Fruit fly (Drosophila melanogaster): Measurements from ENCODE around the gene Rox8.
A peak's percentile ranks its signal among the peaks of the same experiment; 100 is the strongest.

Gene Rox8

dm6 chr3R:24031019-24031824, 16.8 kb downstream of the Rox8 start (continued):
- TF ChIP-seq Spps (tag; optimal IDR thresholded peaks at IDR 0.05) (peak; percentile 3), Adf1 (GFP tag; IDR thresholded peaks at IDR 0.05) (peak; percentile 17; the same call in 1 of the 2 replicates), MTF-1 (GFP tag; optimal IDR thresholded peaks at IDR 0.05; ENCODE audit: borderline replicate concordance) (peak; percentile 9), Dfd (GFP tag; optimal IDR thresholded peaks at IDR 0.05) (no peak), gsb-n (tag; optimal IDR thresholded peaks at IDR 0.05) (peak; percentile 14), CG6689 (GFP tag; IDR thresholded peaks at IDR 0.05) (0 out of 2 replicates have a peak, but pooled peaks have one; percentile 5), dan (GFP tag; IDR thresholded peaks at IDR 0.05) (no peak), unc-4 (GFP tag; IDR thresholded peaks at IDR 0.05; ENCODE audit: partially characterized antibody) (peak; percentile 44; the same call in 1 of the 2 replicates), CG14050 (GFP tag; IDR thresholded peaks at IDR 0.05) (0 out of 3 replicates have a peak, but pooled peaks have one; percentile 12), H2.0 (GFP tag; IDR thresholded peaks at IDR 0.05) (no peak), bab2 (GFP tag; optimal IDR thresholded peaks at IDR 0.05) (peak; percentile 0), CG6175 (GFP tag; IDR thresholded peaks at IDR 0.05) (0 out of 3 replicates have a peak, but pooled peaks have one; percentile 24), toy (GFP tag; IDR thresholded peaks at IDR 0.05) (0 out of 2 replicates have a peak, but pooled peaks have one; percentile 27), Dbx (GFP tag; IDR thresholded peaks at IDR 0.05) (peak; percentile 54; the same call in 1 of the 3 replicates), CG3281 (GFP tag; optimal IDR thresholded peaks at IDR 0.05) (peak; percentile 6), CG9876 (GFP tag; optimal IDR thresholded peaks at IDR 0.05) (peak; percentile 29), D19A (tag; optimal IDR thresholded peaks at IDR 0.05) (peak; percentile 22), zfh1 (GFP tag; IDR thresholded peaks at IDR 0.05) (peak; percentile 24; the same call in 1 of the 3 replicates), CG15479 (GFP tag; optimal IDR thresholded peaks at IDR 0.05) (peak; percentile 53), H15 (GFP tag; IDR thresholded peaks at IDR 0.05) (0 out of 3 replicates have a peak, but pooled peaks have one; percentile 12), slou (GFP tag; optimal IDR thresholded peaks at IDR 0.05) (no peak), caup (GFP tag; optimal IDR thresholded peaks at IDR 0.05; ENCODE audit: severe bottlenecking) (peak; percentile 49), Deaf1 (tag; optimal IDR thresholded peaks at IDR 0.05) (peak; percentile 90), CG13296 (GFP tag; optimal IDR thresholded peaks at IDR 0.05) (peak; percentile 1), CG14014 (GFP tag; IDR thresholded peaks at IDR 0.05) (peak; percentile 26; the same call in 1 of the 2 replicates), E2f1 (GFP tag; IDR thresholded peaks at IDR 0.05) (no peak), ind (GFP tag; optimal IDR thresholded peaks at IDR 0.05) (no peak), nerfin-1 (tag; optimal IDR thresholded peaks at IDR 0.05) (no peak), CG32532 (GFP tag; IDR thresholded peaks at IDR 0.05) (peak; percentile 52; the same call in 1 of the 2 replicates), Doc2 (GFP tag; IDR thresholded peaks at IDR 0.05) (no peak), pan (optimal IDR thresholded peaks at IDR 0.05) (no peak), pan (GFP tag; optimal IDR thresholded peaks at IDR 0.05 in 1 of 2, IDR thresholded peaks at IDR 0.05 in 1 of 2) (peak in 1 of 2 experiments; percentile 17), Aef1 (GFP tag; IDR thresholded peaks at IDR 0.05) (0 out of 3 replicates have a peak, but pooled peaks have one; percentile 21), dmrt99B (tag; optimal IDR thresholded peaks at IDR 0.05) (peak; percentile 21), MESR4 (GFP tag; optimal IDR thresholded peaks at IDR 0.05) (peak; percentile 49), Optix (GFP tag; IDR thresholded peaks at IDR 0.05) (no peak), rib (GFP tag; IDR thresholded peaks at IDR 0.05) (peak; percentile 98), CG2202 (tag; optimal IDR thresholded peaks at IDR 0.05) (peak; percentile 25), Blimp-1 (GFP tag; optimal IDR thresholded peaks at IDR 0.05) (peak; percentile 24), zfh2 (GFP tag; optimal IDR thresholded peaks at IDR 0.05) (no peak), sob (GFP tag; IDR thresholded peaks at IDR 0.05) (peak; percentile 41; the same call in 1 of the 2 replicates), CG16779 (GFP tag; IDR thresholded peaks at IDR 0.05) (peak; percentile 74), amos (GFP tag; IDR thresholded peaks at IDR 0.05; ENCODE audit: partially characterized antibody) (peak; percentile 31; the same call in 1 of the 2 replicates), Vsx1 (GFP tag; optimal IDR thresholded peaks at IDR 0.05) (peak; percentile 22), slbo (GFP tag; IDR thresholded peaks at IDR 0.05) (peak; percentile 8; the same call in 1 of the 2 replicates), crol (GFP tag; IDR thresholded peaks at IDR 0.05) (no peak; the same call in 1 of the 2 replicates), CG8290 (GFP tag; optimal IDR thresholded peaks at IDR 0.05) (no peak), CG8290 (tag; optimal IDR thresholded peaks at IDR 0.05) (peak in 1 of 2 experiments; percentile 32), CrebB (tag; optimal IDR thresholded peaks at IDR 0.05) (peak; percentile 6)

Data from whole organism, embryonic.